Worm (Caenorhabditis elegans): ENCODE results near the gene fbxa-30.

The fbxa-30 gene

ce11 chrIII:1238704-1239103, 36.7 kb downstream of the fbxa-30 start, which contains the start of gene fbxa-61:
TSS of gene fbxa-61 (plus strand) at chrIII:1239048.
- TF ChIP-seq sma-9 (GFP tag; optimal IDR thresholded peaks at IDR 0.05) (peak; percentile 29), sma-9 (tag; optimal IDR thresholded peaks at IDR 0.05) (no peak), nhr-12 (tag; optimal IDR thresholded peaks at IDR 0.05) (no peak)

ce11 chrIII:1231186-1231585, 44.2 kb downstream of the fbxa-30 start:
- no peak for TF ChIP-seq mab-5 (tag; optimal IDR thresholded peaks at IDR 0.05)
- no peak for TF ChIP-seq lin-39 (tag; optimal IDR thresholded peaks at IDR 0.05)

- TF ChIP-seq nhr-11 (tag; optimal IDR thresholded peaks at IDR 0.05), result no peak
- no peak for TF ChIP-seq ztf-11 (tag; optimal IDR thresholded peaks at IDR 0.05)
- no peak for TF ChIP-seq egl-27 (tag; optimal IDR thresholded peaks at IDR 0.05)
- TF ChIP-seq unc-62 (GFP tag; optimal IDR thresholded peaks at IDR 0.05), result no peak
- no peak for TF ChIP-seq ztf-4 (tag; optimal IDR thresholded peaks at IDR 0.05)
- no peak for TF ChIP-seq nhr-12 (tag; optimal IDR thresholded peaks at IDR 0.05)
- no peak for TF ChIP-seq skn-1 (tag; optimal IDR thresholded peaks at IDR 0.05)
- no peak for TF ChIP-seq crh-2 (tag; optimal IDR thresholded peaks at IDR 0.05)
- no peak for TF ChIP-seq zag-1 (tag; optimal IDR thresholded peaks at IDR 0.05)
- no peak for TF ChIP-seq ceh-82 (tag; optimal IDR thresholded peaks at IDR 0.05)
Measured at ce11 chrIII:1230672-1231071, 44.7 kb downstream of the fbxa-30 start.

- TF ChIP-seq snpc-4 (tag; optimal IDR thresholded peaks at IDR 0.05), result no peak
- no peak for TF ChIP-seq peb-1 (tag; optimal IDR thresholded peaks at IDR 0.05)
Measured at ce11 chrIII:1230174-1230573, 45.2 kb downstream of the fbxa-30 start, which contains the start of gene pes-4. TSS of gene pes-4 (minus strand) at chrIII:1230274.

ce11 chrIII:1229510-1229909, 45.9 kb downstream of the fbxa-30 start:
- no peak for TF ChIP-seq crh-2 (tag; optimal IDR thresholded peaks at IDR 0.05)
- TF ChIP-seq nhr-77 (tag; optimal IDR thresholded peaks at IDR 0.05), result no peak

ce11 chrIII:1228593-1228992, 46.8 kb downstream of the fbxa-30 start:
- TF ChIP-seq egl-27 (tag; optimal IDR thresholded peaks at IDR 0.05) (no peak), unc-62 (GFP tag; optimal IDR thresholded peaks at IDR 0.05) (no peak), ZK546.5 (tag; optimal IDR thresholded peaks at IDR 0.05) (no peak), gmeb-1 (tag; optimal IDR thresholded peaks at IDR 0.05) (no peak), ztf-11 (tag; optimal IDR thresholded peaks at IDR 0.05) (no peak)

ce11 chrIII:1226256-1226655, 49.2 kb downstream of the fbxa-30 start:
- TF ChIP-seq nhr-129 (tag; optimal IDR thresholded peaks at IDR 0.05) (peak; percentile 14), crh-2 (tag; optimal IDR thresholded peaks at IDR 0.05) (no peak), skn-1 (tag; optimal IDR thresholded peaks at IDR 0.05) (no peak), fos-1 (tag; optimal IDR thresholded peaks at IDR 0.05) (peak; percentile 34), sma-9 (GFP tag; optimal IDR thresholded peaks at IDR 0.05) (peak; percentile 24), sma-9 (tag; optimal IDR thresholded peaks at IDR 0.05) (no peak), F13H6.1 (tag; optimal IDR thresholded peaks at IDR 0.05) (peak; percentile 54)

ce11 chrIII:1225595-1225994, 49.8 kb downstream of the fbxa-30 start:
- TF ChIP-seq lsy-2 (tag; optimal IDR thresholded peaks at IDR 0.05) (peak in 1 of 2 experiments; percentile 4), F13H6.1 (tag; optimal IDR thresholded peaks at IDR 0.05) (no peak)

ce11 chrIII:1225116-1225515, 50.3 kb downstream of the fbxa-30 start:
- TF ChIP-seq C34F6.9 (tag; optimal IDR thresholded peaks at IDR 0.05), result no peak
- no peak for TF ChIP-seq nhr-21 (tag; optimal IDR thresholded peaks at IDR 0.05)
- TF ChIP-seq egl-27 (tag; optimal IDR thresholded peaks at IDR 0.05), result no peak
- no peak for TF ChIP-seq sem-4 (tag; optimal IDR thresholded peaks at IDR 0.05)
- TF ChIP-seq lsy-2 (tag; optimal IDR thresholded peaks at IDR 0.05), result no peak
- no peak for TF ChIP-seq unc-62 (GFP tag; optimal IDR thresholded peaks at IDR 0.05)
- TF ChIP-seq nhr-12 (tag; optimal IDR thresholded peaks at IDR 0.05), result no peak
- no peak for TF ChIP-seq dmd-4 (tag; optimal IDR thresholded peaks at IDR 0.05)
- no peak for TF ChIP-seq lin-13 (GFP tag; optimal IDR thresholded peaks at IDR 0.05)
- TF ChIP-seq sma-3 (GFP tag; optimal IDR thresholded peaks at IDR 0.05), result no peak
- TF ChIP-seq crh-2 (tag; optimal IDR thresholded peaks at IDR 0.05), result no peak
- TF ChIP-seq elt-3 (tag; optimal IDR thresholded peaks at IDR 0.05), result no peak
- TF ChIP-seq elt-1 (tag; optimal IDR thresholded peaks at IDR 0.05), result no peak
- no peak for TF ChIP-seq gmeb-1 (tag; optimal IDR thresholded peaks at IDR 0.05)
- no peak for TF ChIP-seq ztf-1 (GFP tag; conservative IDR thresholded peaks at IDR 0.05)
- TF ChIP-seq mdl-1 (tag; optimal IDR thresholded peaks at IDR 0.05), result no peak
- no peak for TF ChIP-seq sma-9 (GFP tag; optimal IDR thresholded peaks at IDR 0.05)
- TF ChIP-seq sma-9 (tag; optimal IDR thresholded peaks at IDR 0.05), result no peak
